Worm (Caenorhabditis elegans): ENCODE measurements around the gene W02A2.5.

W02A2.5 gene

DNA sequence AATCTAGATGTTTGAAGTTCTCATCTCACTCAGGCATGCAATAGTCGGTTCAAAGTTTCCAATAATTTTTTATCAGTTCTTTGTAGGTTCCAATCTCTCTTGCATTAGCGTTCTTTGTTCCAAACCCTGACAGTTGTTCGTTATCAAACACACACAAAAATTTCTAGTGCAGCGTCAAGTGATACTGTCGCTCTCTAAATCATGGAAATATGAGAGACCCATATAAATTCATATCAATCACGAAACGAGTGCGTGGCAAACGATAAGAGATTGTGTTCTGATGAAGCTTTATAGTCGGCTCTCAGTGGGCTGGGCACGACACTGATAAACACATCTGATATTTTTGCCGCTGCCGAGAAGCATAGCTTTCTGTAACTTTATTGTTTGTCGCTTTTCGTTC is 28.5 kb upstream of the W02A2.5 start (continued):
- TF ChIP-seq tra-1 (GFP tag; IDR thresholded peaks at IDR 0.05), result peak; percentile 80; the same call in 1 of the 2 replicates
- TF ChIP-seq ceh-44 (GFP tag; IDR thresholded peaks at IDR 0.05), result no peak
- no peak for TF ChIP-seq lin-39 (tag; optimal IDR thresholded peaks at IDR 0.05)
- TF ChIP-seq ztf-11 (tag; optimal IDR thresholded peaks at IDR 0.05), result no peak
- TF ChIP-seq ceh-82 (tag; optimal IDR thresholded peaks at IDR 0.05), result no peak
- no peak for TF ChIP-seq madf-9 (GFP tag; conservative IDR thresholded peaks at IDR 0.05)
- no peak for TF ChIP-seq aha-1 (tag)
- peak in 1 of 2 experiments; percentile 24 for TF ChIP-seq mdl-1 (tag; optimal IDR thresholded peaks at IDR 0.05)
- no peak for TF ChIP-seq dmd-8 (GFP tag; IDR thresholded peaks at IDR 0.05)
- TF ChIP-seq lin-1 (GFP tag; IDR thresholded peaks at IDR 0.05), result peak; percentile 41; the same call in 1 of the 2 replicates
- no peak for TF ChIP-seq D1046.2 (GFP tag; IDR thresholded peaks at IDR 0.05)
- TF ChIP-seq nhr-41 (GFP tag; IDR thresholded peaks at IDR 0.05), result no peak

- TF ChIP-seq zip-11 (GFP tag; IDR thresholded peaks at IDR 0.05) (no peak), lin-38 (GFP tag; IDR thresholded peaks at IDR 0.05) (0 out of 2 replicates have a peak, but pooled peaks have one; percentile 6), duxl-1 (tag; optimal IDR thresholded peaks at IDR 0.05; ENCODE audit: poor library complexity) (no peak)
Observed at ce11 chrIV:13315344-13315743, 27.3 kb upstream of the W02A2.5 start, which contains the start of gene fat-1. fat-1 (plus strand) TSS chrIV:13315644.

DNA sequence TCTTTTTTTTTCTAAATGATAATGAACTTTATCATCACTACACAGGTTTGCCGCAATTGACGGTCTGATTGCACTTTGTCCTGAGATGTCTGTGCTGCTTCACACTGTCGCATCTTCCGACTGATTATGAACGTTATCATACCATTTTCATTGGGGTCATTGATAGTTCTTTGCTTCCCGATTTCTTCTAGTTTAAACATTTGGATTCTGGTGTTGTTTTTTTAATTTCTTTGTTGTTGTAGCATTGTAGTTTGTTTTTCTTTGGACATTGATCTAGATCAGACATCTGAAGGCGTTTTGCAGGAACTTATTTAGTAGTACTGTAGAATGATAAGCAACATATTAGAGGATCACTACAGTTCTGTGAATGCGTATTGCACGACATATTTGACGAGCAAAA is 23.9 kb upstream of the W02A2.5 start:
- no peak for TF ChIP-seq lin-13 (GFP tag; optimal IDR thresholded peaks at IDR 0.05)
- TF ChIP-seq lin-39 (tag; optimal IDR thresholded peaks at IDR 0.05), result no peak
- peak; percentile 56 for TF ChIP-seq nhr-11 (tag; optimal IDR thresholded peaks at IDR 0.05)
- TF ChIP-seq lin-38 (GFP tag; IDR thresholded peaks at IDR 0.05), result peak; percentile 43
- TF ChIP-seq mdt-29 (GFP tag; IDR thresholded peaks at IDR 0.05), result peak; percentile 87
- peak; percentile 95 for TF ChIP-seq nhr-77 (tag; optimal IDR thresholded peaks at IDR 0.05)
- TF ChIP-seq nhr-10 (tag; optimal IDR thresholded peaks at IDR 0.05), result peak; percentile 90
- no peak for TF ChIP-seq ces-1 (GFP tag; optimal IDR thresholded peaks at IDR 0.05)
- TF ChIP-seq hlh-30 (tag; optimal IDR thresholded peaks at IDR 0.05; ENCODE audit: insufficient read depth), result peak; percentile 61
- TF ChIP-seq mxl-3 (GFP tag; optimal IDR thresholded peaks at IDR 0.05), result peak; percentile 22
- TF ChIP-seq mes-2 (tag; optimal IDR thresholded peaks at IDR 0.05; ENCODE audit: poor library complexity, severe bottlenecking), result peak; percentile 62
- peak in 1 of 2 experiments; percentile 88 for TF ChIP-seq unc-62 (GFP tag; optimal IDR thresholded peaks at IDR 0.05 in 1 of 2)
- no peak for TF ChIP-seq unc-62 (tag; optimal IDR thresholded peaks at IDR 0.05)
- TF ChIP-seq spr-1 (tag; optimal IDR thresholded peaks at IDR 0.05), result peak; percentile 1
- 0 out of 2 replicates have a peak, but pooled peaks have one; percentile 45 for TF ChIP-seq pha-4 (GFP tag; IDR thresholded peaks at IDR 0.05)
- TF ChIP-seq pha-4 (tag; optimal IDR thresholded peaks at IDR 0.05), result no peak
- no peak for TF ChIP-seq madf-9 (GFP tag; conservative IDR thresholded peaks at IDR 0.05)
- TF ChIP-seq skn-1 (tag; optimal IDR thresholded peaks at IDR 0.05), result no peak
- no peak for TF ChIP-seq nhr-25 (tag; optimal IDR thresholded peaks at IDR 0.05; ENCODE audit: borderline replicate concordance, insufficient read depth)
- no peak for TF ChIP-seq Y5F2A.4 (GFP tag; optimal IDR thresholded peaks at IDR 0.05)
- TF ChIP-seq lin-29 (GFP tag; IDR thresholded peaks at IDR 0.05), result no peak
- peak; percentile 55 for TF ChIP-seq gei-8 (GFP tag; optimal IDR thresholded peaks at IDR 0.05)
- peak in 1 of 2 experiments; percentile 41 for TF ChIP-seq hif-1 (tag; optimal IDR thresholded peaks at IDR 0.05)
- peak; percentile 92 for TF ChIP-seq nhr-48 (tag; optimal IDR thresholded peaks at IDR 0.05)
- TF ChIP-seq nhr-42 (GFP tag; IDR thresholded peaks at IDR 0.05), result 0 out of 2 replicates have a peak, but pooled peaks have one; percentile 48
- no peak for TF ChIP-seq ceh-32 (tag; optimal IDR thresholded peaks at IDR 0.05; ENCODE audit: poor library complexity)
- TF ChIP-seq fkh-10 (GFP tag; optimal IDR thresholded peaks at IDR 0.05), result no peak
- TF ChIP-seq T20F7.1 (GFP tag; optimal IDR thresholded peaks at IDR 0.05), result peak; percentile 83
- TF ChIP-seq unc-130 (GFP tag; optimal IDR thresholded peaks at IDR 0.05), result no peak
- TF ChIP-seq T26A8.4 (GFP tag; IDR thresholded peaks at IDR 0.05), result peak; percentile 63; the same call in 1 of the 2 replicates
- TF ChIP-seq D1046.2 (GFP tag; IDR thresholded peaks at IDR 0.05), result no peak
- TF ChIP-seq mep-1 (tag; optimal IDR thresholded peaks at IDR 0.05), result peak; percentile 91
- peak; percentile 98 for TF ChIP-seq dve-1 (tag; optimal IDR thresholded peaks at IDR 0.05; ENCODE audit: insufficient read depth)
- peak; percentile 87 for TF ChIP-seq dmd-6 (GFP tag; IDR thresholded peaks at IDR 0.05)
- TF ChIP-seq ceh-82 (tag; optimal IDR thresholded peaks at IDR 0.05), result no peak
- TF ChIP-seq ama-1 (optimal IDR thresholded peaks at IDR 0.05), result peak; percentile 34
- TF ChIP-seq duxl-1 (tag; optimal IDR thresholded peaks at IDR 0.05; ENCODE audit: poor library complexity), result peak; percentile 68

Measured in whole organism, L4 larva.